Worm (Caenorhabditis elegans) whole organism, young adult: ENCODE results near the gene C25E10.5.

ENCODE experiments used
- B0019.2 ChIP-seq: fragments of 200-800 bp; sonication (Bioruptor generic); conservative IDR thresholded peaks from 2 replicates; pipeline ENCODE4 v1.3.6; 2022; ENCODE audit warnings: missing genetic modification reagents, missing genetic modification characterization, missing compliant biosample characterization
- B0261.1 ChIP-seq: sonication (generic microtip); optimal IDR thresholded peaks from 2 replicates; lab custom pipeline; 2016; ENCODE audit warnings: mild to moderate bottlenecking, missing genetic modification characterization, moderate library complexity, missing compliant biosample characterization
- C17E4.6 ChIP-seq: fragments of 200-800 bp; sonication (Bioruptor generic); IDR thresholded peaks from 2 replicates; pipeline ENCODE4 v1.3.6; 2022; ENCODE audit warnings: missing genetic modification reagents, missing genetic modification characterization, missing compliant biosample characterization
- F22D6.2 ChIP-seq: sonication (generic microtip); optimal IDR thresholded peaks from 2 replicates; lab custom pipeline; 2016; ENCODE audit warnings: mild to moderate bottlenecking, missing genetic modification characterization, missing compliant biosample characterization
- F33H1.4 ChIP-seq: fragments of 200-800 bp; sonication (Bioruptor generic); IDR thresholded peaks from 2 replicates; pipeline ENCODE4 v1.3.6; 2022; ENCODE audit warnings: missing genetic modification reagents, missing genetic modification characterization, missing compliant biosample characterization
- T26A5.8 ChIP-seq: sonication (generic microtip); optimal IDR thresholded peaks from 2 replicates; lab custom pipeline; 2016; ENCODE audit warnings: missing genetic modification characterization, missing compliant biosample characterization
- Y53G8AR.9 ChIP-seq: fragments of 200-800 bp; sonication (Bioruptor generic); conservative IDR thresholded peaks from 2 replicates; pipeline ENCODE4 v1.3.6; 2022; ENCODE audit warnings: missing genetic modification reagents, missing genetic modification characterization, missing compliant biosample characterization
- Y67H2A.10 ChIP-seq: fragments of 200-800 bp; sonication (Bioruptor generic); conservative IDR thresholded peaks from 2 replicates; pipeline ENCODE4 v1.3.6; 2022; ENCODE audit warnings: missing genetic modification reagents, missing genetic modification characterization, missing compliant biosample characterization
- ama-1 ChIP-seq, 3 experiments: fragments of 150-350 bp in 1 of 3; sonication (generic microtip) in 2 of 3; optimal IDR thresholded peaks; 2 replicates each; lab custom pipeline; 2014 to 2018; ENCODE audit warnings: missing biosample characterization in 2 of 3, missing genetic modification characterization in 2 of 3, missing genetic modification reagents in 2 of 3
- attf-5 ChIP-seq: fragments of 200-800 bp; sonication (Bioruptor generic); optimal IDR thresholded peaks from 2 replicates; lab custom pipeline; 2018; ENCODE audit warnings: mild to moderate bottlenecking, missing genetic modification characterization, missing compliant biosample characterization
- cebp-1 ChIP-seq, 2 experiments: fragments of 200-800 bp in 1 of 2; sonication (Bioruptor generic) in 1 of 2; sonication (generic microtip) in 1 of 2; IDR thresholded peaks in 1 of 2; optimal IDR thresholded peaks in 1 of 2; 2 replicates each; pipeline versions ENCODE4 v1.3.6 to Lab custom; 2017 to 2022; ENCODE audit warnings: missing compliant biosample characterization in 2 of 2, missing genetic modification characterization in 2 of 2, mild to moderate bottlenecking in 1 of 2, missing genetic modification reagents in 1 of 2, moderate library complexity in 1 of 2
- ceh-100 ChIP-seq: fragments of 200-800 bp; sonication (Bioruptor generic); IDR thresholded peaks from 2 replicates; pipeline ENCODE4 v1.3.6; 2022; ENCODE audit warnings: missing genetic modification reagents, missing genetic modification characterization, missing compliant biosample characterization
- ceh-40 ChIP-seq: fragments of 200-800 bp; sonication (Bioruptor generic); IDR thresholded peaks from 2 replicates; pipeline ENCODE4 v1.3.6; 2022; ENCODE audit warnings: missing genetic modification characterization, missing compliant biosample characterization
- ceh-58 ChIP-seq: fragments of 200-800 bp; sonication (Bioruptor generic); IDR thresholded peaks from 2 replicates; pipeline ENCODE4 v1.3.6; 2022; ENCODE audit warnings: missing genetic modification characterization, missing compliant biosample characterization
- ceh-91 ChIP-seq: fragments of 200-800 bp; sonication (Bioruptor generic); IDR thresholded peaks from 2 replicates; pipeline ENCODE4 v1.3.6; 2022; ENCODE audit warnings: missing genetic modification reagents, missing genetic modification characterization, missing compliant biosample characterization
- egrh-3 ChIP-seq: fragments of 200-800 bp; sonication (Bioruptor generic); IDR thresholded peaks from 2 replicates; pipeline ENCODE4 v1.3.6; 2022; ENCODE audit warnings: missing genetic modification reagents, missing genetic modification characterization, missing compliant biosample characterization
- ekl-4 ChIP-seq: fragments of 200-800 bp; sonication (Bioruptor generic); IDR thresholded peaks from 2 replicates; pipeline ENCODE4 v1.3.6; 2022; ENCODE audit warnings: missing genetic modification reagents, missing genetic modification characterization, missing compliant biosample characterization
- ets-4 ChIP-seq: fragments of 200-800 bp; sonication (Bioruptor generic); optimal IDR thresholded peaks from 2 replicates; lab custom pipeline; 2018; ENCODE audit warnings: mild to moderate bottlenecking, missing genetic modification characterization, missing compliant biosample characterization
- hmg-1.2 ChIP-seq: fragments of 200-800 bp; sonication (Bioruptor generic); IDR thresholded peaks from 2 replicates; pipeline ENCODE4 v1.3.6; 2022; ENCODE audit warnings: missing genetic modification reagents, missing genetic modification characterization, missing compliant biosample characterization
- lin-26 ChIP-seq: fragments of 200-800 bp; sonication (Bioruptor generic); IDR thresholded peaks from 2 replicates; pipeline ENCODE4 v1.3.6; 2022; ENCODE audit warnings: missing genetic modification reagents, missing genetic modification characterization, missing compliant biosample characterization
- lin-35 ChIP-seq, 3 experiments: fragments of 150-350 bp in 2 of 3; sonication (generic microtip) in 1 of 3; optimal IDR thresholded peaks; 2 replicates each; lab custom pipeline; 2014 to 2018; ENCODE audit warnings: missing biosample characterization in 3 of 3, missing genetic modification characterization in 3 of 3, missing genetic modification reagents in 3 of 3
- lin-40 ChIP-seq: sonication (generic microtip); optimal IDR thresholded peaks from 2 replicates; lab custom pipeline; 2016; ENCODE audit warnings: missing genetic modification characterization, mild to moderate bottlenecking, missing compliant biosample characterization, missing genotype, missing genetic modification reagents
- mes-4 ChIP-seq: sonication (generic microtip); optimal IDR thresholded peaks from 2 replicates; lab custom pipeline; 2016; ENCODE audit warnings: missing genotype, missing genetic modification characterization, missing compliant biosample characterization
- nfyb-1 ChIP-seq: fragments of 200-800 bp; sonication (Bioruptor generic); IDR thresholded peaks from 2 replicates; pipeline ENCODE4 v1.3.6; 2022; ENCODE audit warnings: missing genetic modification reagents, missing genetic modification characterization, missing compliant biosample characterization
- nhr-179 ChIP-seq: sonication (generic microtip); optimal IDR thresholded peaks from 2 replicates; lab custom pipeline; 2016; ENCODE audit warnings: mild to moderate bottlenecking, missing genetic modification characterization, missing compliant biosample characterization
- nhr-80 ChIP-seq: sonication (generic microtip); optimal IDR thresholded peaks from 2 replicates; lab custom pipeline; 2016; ENCODE audit warnings: missing genetic modification characterization, missing compliant biosample characterization
- rpc-1 ChIP-seq, 2 experiments: fragments of 150-350 bp in 1 of 2; sonication (generic microtip) in 1 of 2; optimal IDR thresholded peaks; 2 replicates each; lab custom pipeline; 2014 to 2018; ENCODE audit warnings: missing biosample characterization in 1 of 2, missing genetic modification characterization in 1 of 2, missing genetic modification reagents in 1 of 2, missing genotype in 1 of 2
- sea-2 ChIP-seq: fragments of 200-800 bp; sonication (Bioruptor generic); IDR thresholded peaks from 2 replicates; pipeline ENCODE4 v1.3.6; 2022; ENCODE audit warnings: missing genetic modification characterization, missing compliant biosample characterization
- snpc-1.1 ChIP-seq: sonication (generic microtip); optimal IDR thresholded peaks from 2 replicates; lab custom pipeline; 2017; ENCODE audit warnings: missing genetic modification characterization, mild to moderate bottlenecking, missing compliant biosample characterization, antibody characterized with exemption, moderate library complexity, missing genotype, missing genetic modification reagents; ENCODE audit not compliant: insufficient read depth
- tlf-1 ChIP-seq: fragments of 200-800 bp; sonication (Bioruptor generic); optimal IDR thresholded peaks from 2 replicates; lab custom pipeline; 2018; ENCODE audit warnings: mild to moderate bottlenecking, missing genetic modification characterization, missing compliant biosample characterization
- ztf-22 ChIP-seq: fragments of 200-800 bp; sonication (Bioruptor generic); optimal IDR thresholded peaks from 2 replicates; lab custom pipeline; 2018; ENCODE audit warnings: mild to moderate bottlenecking, missing genetic modification characterization, moderate library complexity, missing compliant biosample characterization
- ztf-25 ChIP-seq: fragments of 200-800 bp; sonication (Bioruptor generic); IDR thresholded peaks from 2 replicates; pipeline ENCODE4 v1.3.6; 2022; ENCODE audit warnings: missing genetic modification reagents, missing genetic modification characterization, missing compliant biosample characterization
- ztf-3 ChIP-seq: fragments of 200-800 bp; sonication (Bioruptor generic); optimal IDR thresholded peaks from 2 replicates; lab custom pipeline; 2018; ENCODE audit warnings: mild to moderate bottlenecking, missing genetic modification characterization, missing compliant biosample characterization
- ztf-6 ChIP-seq: fragments of 200-800 bp; sonication (Bioruptor generic); IDR thresholded peaks from 2 replicates; pipeline ENCODE4 v1.3.6; 2022; ENCODE audit warnings: missing genetic modification reagents, missing genetic modification characterization, missing compliant biosample characterization

C25E10.5 gene

ce11 chrV:9074360-9074834, 44.0 kb downstream of the C25E10.5 start (continued):
- TF ChIP-seq F33H1.4 (GFP tag; lab: Robert Waterston, UW) (no peak), nhr-80 (peak; percentile 64), cebp-1 (GFP tag; IDR thresholded peaks at IDR 0.05; lab: Robert Waterston, UW) (0 out of 2 replicates have a peak, but pooled peaks have one; percentile 26), cebp-1 (tag; optimal IDR thresholded peaks at IDR 0.05; lab: Kevin White, UChicago) (peak; percentile 32), nhr-179 (tag; lab: Kevin White, UChicago) (no peak), ama-1 (optimal IDR thresholded peaks at IDR 0.05; lab: Kevin White, UChicago) (peak; percentile 69), ama-1 (GFP tag; optimal IDR thresholded peaks at IDR 0.05; lab: Kevin White, UChicago) (no peak), ceh-40 (GFP tag; lab: Robert Waterston, UW) (no peak), lin-40 (tag; lab: Kevin White, UChicago) (no peak), tlf-1 (no peak)

DNA sequence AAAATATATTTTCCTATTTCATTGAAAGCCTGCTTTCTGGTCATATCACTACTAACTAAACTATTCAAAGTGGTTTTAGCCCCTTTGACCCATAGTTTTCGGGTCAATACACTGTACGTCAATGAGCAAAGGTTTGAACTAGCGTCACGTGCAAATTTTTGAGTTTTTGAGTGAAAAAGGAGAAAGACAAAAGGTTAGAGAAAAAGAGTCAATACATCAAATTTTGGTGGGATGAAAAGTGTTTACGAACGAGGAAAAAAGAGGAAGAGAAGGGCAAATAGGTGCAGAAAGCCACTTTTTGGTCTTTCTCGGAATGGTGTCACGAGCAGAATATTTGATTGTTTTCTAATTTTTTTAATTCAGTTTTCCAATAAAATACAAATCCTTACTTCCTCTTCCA, 45.5 kb downstream of the C25E10.5 start:
- no peak for TF ChIP-seq ekl-4 (GFP tag; lab: Robert Waterston, UW)
- no peak for TF ChIP-seq T26A5.8 (tag; lab: Kevin White, UChicago)
- TF ChIP-seq attf-5 (GFP tag; lab: Kevin White, UChicago), result no peak
- no peak for TF ChIP-seq egrh-3 (GFP tag; lab: Robert Waterston, UW)
- no peak for TF ChIP-seq nhr-179 (tag; lab: Kevin White, UChicago)
- TF ChIP-seq ceh-100 (GFP tag; lab: Robert Waterston, UW), result no peak
- TF ChIP-seq C17E4.6 (GFP tag; lab: Robert Waterston, UW), result no peak
- TF ChIP-seq ceh-91, result no peak
- TF ChIP-seq rpc-1 (optimal IDR thresholded peaks at IDR 0.05; lab: Kevin White, UChicago), result no peak
- TF ChIP-seq rpc-1 (tag; optimal IDR thresholded peaks at IDR 0.05; lab: Kevin White, UChicago), result no peak
- TF ChIP-seq ztf-6 (GFP tag; lab: Robert Waterston, UW), result no peak
- TF ChIP-seq ztf-25, result no peak
- TF ChIP-seq Y53G8AR.9, result no peak
- TF ChIP-seq nfyb-1 (GFP tag; lab: Robert Waterston, UW), result no peak
- no peak for TF ChIP-seq lin-35 (GFP tag; optimal IDR thresholded peaks at IDR 0.05; lab: Kevin White, UChicago)
- no peak for TF ChIP-seq mes-4 (tag; lab: Kevin White, UChicago)
- no peak for TF ChIP-seq ets-4
- no peak for TF ChIP-seq B0019.2
- TF ChIP-seq Y67H2A.10 (GFP tag; lab: Robert Waterston, UW), result no peak
- no peak for TF ChIP-seq sea-2

ce11 chrV:9076273-9076672, 45.9 kb downstream of the C25E10.5 start, which contains the start of gene T27E4.7:
Gene T27E4.7, minus strand, starts transcription at chrV:9076322.
- TF ChIP-seq ceh-100 (GFP tag; lab: Robert Waterston, UW), result no peak
- no peak for TF ChIP-seq snpc-1.1 (tag; lab: Kevin White, UChicago)
- TF ChIP-seq ceh-58, result no peak
- no peak for TF ChIP-seq F22D6.2 (tag; lab: Kevin White, UChicago)
- TF ChIP-seq hmg-1.2 (GFP tag; lab: Robert Waterston, UW), result no peak
- TF ChIP-seq lin-40 (tag; lab: Kevin White, UChicago), result no peak
- TF ChIP-seq B0261.1 (tag; lab: Kevin White, UChicago), result no peak
- TF ChIP-seq ztf-3 (GFP tag; lab: Kevin White, UChicago), result no peak
- TF ChIP-seq lin-26 (GFP tag; lab: Robert Waterston, UW), result no peak
- TF ChIP-seq, all 124 proteins: peak for 0

DNA sequence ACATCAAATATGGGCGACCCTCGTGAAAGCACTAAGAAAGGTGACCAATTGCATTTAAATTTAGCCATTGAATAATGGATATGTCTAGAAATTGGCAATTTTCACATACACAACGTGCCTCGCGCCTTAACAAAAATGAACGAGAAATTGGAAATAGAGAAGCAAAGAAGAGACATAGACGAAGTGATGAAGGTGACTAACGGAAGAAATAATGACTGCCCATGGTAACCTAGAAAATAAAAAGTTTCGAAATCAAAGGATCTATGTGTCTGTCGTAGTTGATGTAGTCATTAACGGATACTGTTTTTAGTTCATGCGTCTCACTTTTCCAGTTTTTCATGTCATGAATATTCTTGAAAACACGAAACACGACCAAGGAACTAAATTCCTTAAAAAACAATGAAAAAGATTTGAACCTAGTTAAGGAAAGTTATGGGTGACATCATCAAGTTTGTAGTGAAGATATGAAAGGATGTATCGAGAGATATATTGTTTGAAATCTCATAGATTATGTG, 47.8 kb downstream of the C25E10.5 start:
- TF ChIP-seq ztf-22 (GFP tag; lab: Kevin White, UChicago) (no peak), cebp-1 (GFP tag; IDR thresholded peaks at IDR 0.05; lab: Robert Waterston, UW) (no peak), cebp-1 (tag; optimal IDR thresholded peaks at IDR 0.05; lab: Kevin White, UChicago) (peak; percentile 42)
